Worm (Caenorhabditis elegans) whole organism, young adult: ENCODE measurements around the gene pdzd-8.

Source experiments
- egrh-3 ChIP-seq: fragments of 200-800 bp; sonication (Bioruptor generic); IDR thresholded peaks from 2 replicates; pipeline ENCODE4 v1.3.6; 2022; ENCODE audit warnings: missing genetic modification reagents, missing genetic modification characterization, missing compliant biosample characterization
- nfya-1 ChIP-seq: sonication (generic microtip); optimal IDR thresholded peaks from 2 replicates; lab custom pipeline; 2017; ENCODE audit warnings: antibody characterized with exemption, missing compliant biosample characterization, missing genetic modification characterization, borderline replicate concordance; ENCODE audit not compliant: insufficient read depth
- repo-1 ChIP-seq: sonication (generic microtip); optimal IDR thresholded peaks from 2 replicates; lab custom pipeline; 2017; ENCODE audit warnings: mild to moderate bottlenecking, missing genetic modification characterization, missing compliant biosample characterization
- tbp1 ChIP-seq: fragments of 200-800 bp; sonication (Bioruptor generic); optimal IDR thresholded peaks from 2 replicates; lab custom pipeline; 2018; ENCODE audit warnings: mild to moderate bottlenecking, missing genetic modification characterization, missing compliant biosample characterization
- unc-62 ChIP-seq: fragments of 150-350 bp; optimal IDR thresholded peaks from 2 replicates; lab custom pipeline; 2014; ENCODE audit warnings: missing biosample characterization, missing genetic modification reagents, missing genetic modification characterization
- zim-3 ChIP-seq: sonication (generic microtip); optimal IDR thresholded peaks from 2 replicates; lab custom pipeline; 2017; ENCODE audit warnings: mild to moderate bottlenecking, missing genetic modification characterization, moderate library complexity, missing compliant biosample characterization

DNA sequence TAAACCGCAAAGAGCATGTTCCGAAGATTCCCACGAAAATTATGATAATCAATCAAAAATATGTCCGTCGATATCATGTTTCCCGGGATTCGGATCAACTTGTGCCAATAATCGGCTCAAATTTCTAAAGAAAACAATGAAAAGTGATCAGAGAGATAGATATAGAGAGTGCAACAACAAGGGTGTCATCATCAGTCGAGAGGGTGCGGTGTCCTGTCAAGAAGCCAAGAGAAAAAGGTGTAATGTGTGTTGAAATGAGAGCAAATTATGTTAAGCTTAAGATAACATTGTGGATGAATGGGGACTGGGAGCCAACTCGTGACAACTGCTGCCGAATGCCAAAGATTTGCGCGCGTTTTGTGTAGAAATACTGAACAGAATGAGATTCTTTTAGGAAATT lies 32.6 kb downstream of the pdzd-8 start:
- TF ChIP-seq nfya-1 (no peak), unc-62 (GFP tag; lab: Kevin White, UChicago) (no peak), repo-1 (tag; lab: Kevin White, UChicago) (no peak), zim-3 (tag; lab: Kevin White, UChicago) (no peak), egrh-3 (GFP tag; lab: Robert Waterston, UW) (no peak), tbp1 (no peak)
